Fruit fly (Drosophila melanogaster): ENCODE measurements around the gene promL.
A peak's percentile ranks its signal among the peaks of the same experiment; 100 is the strongest.

Gene promL

DNA sequence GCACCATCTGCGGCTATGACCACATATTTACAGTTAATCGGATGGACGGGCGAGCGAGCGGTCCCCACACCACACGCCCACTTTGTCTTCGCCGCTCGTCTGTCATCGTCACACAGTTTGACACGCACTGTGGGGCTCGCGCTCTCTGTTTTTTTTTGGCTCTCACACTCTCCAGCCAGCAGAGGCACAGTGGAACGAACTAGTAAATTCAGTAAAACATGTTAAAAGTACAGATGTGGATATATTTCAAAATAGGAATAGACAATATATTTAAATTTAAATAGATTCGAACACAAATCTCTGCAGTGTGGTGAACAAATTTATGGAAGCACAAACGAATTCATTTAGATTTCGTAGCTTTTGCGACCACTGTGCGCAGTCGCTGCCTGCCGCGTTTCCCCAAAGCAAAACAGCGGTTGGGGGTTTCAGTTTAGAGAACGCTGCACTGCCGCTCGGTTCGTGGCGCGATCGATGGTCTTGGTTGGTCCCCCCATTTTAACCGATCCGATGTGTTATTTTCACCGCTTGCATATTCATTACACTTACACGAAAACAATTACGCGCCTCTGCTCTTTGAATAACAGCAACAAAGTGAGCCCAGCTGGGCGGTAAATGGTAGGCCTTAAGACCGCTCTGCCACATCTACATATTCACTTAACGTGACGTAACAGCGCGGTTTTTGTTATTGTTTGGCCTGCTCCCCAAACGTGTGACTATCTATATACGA, 46.2 kb downstream of the promL start (continued):
- TF ChIP-seq lola (GFP tag; optimal IDR thresholded peaks at IDR 0.05) (no peak), Hnf4 (GFP tag; optimal IDR thresholded peaks at IDR 0.05) (peak; percentile 98), CrebA (GFP tag; optimal IDR thresholded peaks at IDR 0.05; ENCODE audit: borderline replicate concordance) (peak; percentile 97), brk (GFP tag; optimal IDR thresholded peaks at IDR 0.05) (peak; percentile 98), br (GFP tag; optimal IDR thresholded peaks at IDR 0.05) (peak; percentile 99), HLH106 (tag; optimal IDR thresholded peaks at IDR 0.05) (peak; percentile 97)

DNA sequence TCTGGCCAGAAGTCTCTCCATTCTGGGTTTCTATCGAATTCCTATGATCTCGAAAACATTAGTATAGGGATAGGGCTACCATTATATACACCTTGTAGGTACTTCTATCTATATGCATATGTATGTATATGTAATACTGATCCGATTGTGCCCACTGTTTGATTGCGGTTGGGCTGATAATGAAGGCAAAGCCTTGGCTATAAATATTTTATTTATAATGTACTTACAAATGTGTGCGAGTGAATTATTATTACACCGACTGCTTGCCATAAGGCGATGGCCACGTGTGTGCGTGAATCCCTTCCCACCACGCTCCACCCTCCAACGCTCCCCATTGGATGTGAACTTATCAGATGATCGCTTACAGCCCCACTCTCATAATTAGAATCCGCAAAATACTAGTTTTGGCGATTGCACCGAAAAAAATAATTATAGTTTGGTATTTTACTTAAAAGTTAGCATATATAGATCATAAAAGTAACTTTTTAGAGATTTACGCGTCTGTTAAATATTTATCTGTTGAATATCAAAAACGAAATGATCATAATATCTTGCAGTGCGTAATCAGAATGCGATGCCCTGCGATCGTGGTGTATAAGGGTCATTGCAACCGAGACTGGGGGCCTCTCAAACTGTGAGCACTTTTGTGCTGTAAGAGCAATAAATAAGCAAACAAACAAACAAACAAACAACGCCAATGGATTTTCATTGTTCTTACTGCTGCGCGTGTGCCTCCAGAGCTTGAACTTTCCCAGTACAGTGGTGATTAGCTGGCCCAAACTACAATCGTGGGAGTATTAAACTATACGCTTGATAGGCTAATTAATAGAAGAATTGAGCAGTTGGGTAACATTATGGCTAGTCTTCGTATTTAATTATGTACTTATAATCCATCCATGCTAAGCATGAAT, 47.2 kb downstream of the promL start:
- no peak for TF ChIP-seq br (GFP tag; optimal IDR thresholded peaks at IDR 0.05)
- TF ChIP-seq sv (GFP tag; optimal IDR thresholded peaks at IDR 0.05): no peak
- no peak for TF ChIP-seq tai (GFP tag; optimal IDR thresholded peaks at IDR 0.05)
- TF ChIP-seq pan (optimal IDR thresholded peaks at IDR 0.05): no peak
- peak; percentile 2 for TF ChIP-seq h (GFP tag; optimal IDR thresholded peaks at IDR 0.05)
- TF ChIP-seq dmrt93B (GFP tag; optimal IDR thresholded peaks at IDR 0.05): peak; percentile 27
- no peak for TF ChIP-seq dl (GFP tag; optimal IDR thresholded peaks at IDR 0.05; ENCODE audit: insufficient read depth in 1 of 2, partially characterized antibody in 2 of 2)
- no peak for TF ChIP-seq dsf (GFP tag; optimal IDR thresholded peaks at IDR 0.05; ENCODE audit: borderline replicate concordance)
- peak; percentile 16 for TF ChIP-seq HLH106 (tag; optimal IDR thresholded peaks at IDR 0.05)
- TF ChIP-seq Hnf4 (GFP tag; optimal IDR thresholded peaks at IDR 0.05): no peak
- peak; percentile 32 for TF ChIP-seq Hr83 (GFP tag; optimal IDR thresholded peaks at IDR 0.05; ENCODE audit: poor library complexity, severe bottlenecking)
- no peak for TF ChIP-seq Mio (GFP tag; optimal IDR thresholded peaks at IDR 0.05)

DNA sequence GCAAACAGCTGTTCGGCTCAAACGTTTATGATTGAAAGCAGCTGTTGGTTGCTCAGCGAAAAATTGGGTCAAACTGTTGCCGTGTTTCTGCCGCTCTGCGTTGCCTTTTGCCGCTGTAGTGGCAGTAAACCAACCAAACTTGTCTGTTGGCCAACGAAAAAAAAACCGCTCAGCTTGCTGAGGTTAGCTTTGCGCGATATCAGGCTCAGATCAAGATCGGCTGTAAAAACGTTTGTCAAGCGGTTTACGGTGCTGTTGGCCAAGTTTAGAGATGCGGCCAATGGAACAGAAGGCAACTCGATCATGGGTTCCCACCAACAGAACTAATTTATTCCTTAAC, 48.4 kb downstream of the promL start:
- TF ChIP-seq Dfd (GFP tag; optimal IDR thresholded peaks at IDR 0.05) (no peak), fru (GFP tag; optimal IDR thresholded peaks at IDR 0.05) (no peak), dl (GFP tag; optimal IDR thresholded peaks at IDR 0.05; ENCODE audit: insufficient read depth in 1 of 2, partially characterized antibody in 2 of 2) (no peak), Sp1 (GFP tag; optimal IDR thresholded peaks at IDR 0.05) (no peak)

DNA sequence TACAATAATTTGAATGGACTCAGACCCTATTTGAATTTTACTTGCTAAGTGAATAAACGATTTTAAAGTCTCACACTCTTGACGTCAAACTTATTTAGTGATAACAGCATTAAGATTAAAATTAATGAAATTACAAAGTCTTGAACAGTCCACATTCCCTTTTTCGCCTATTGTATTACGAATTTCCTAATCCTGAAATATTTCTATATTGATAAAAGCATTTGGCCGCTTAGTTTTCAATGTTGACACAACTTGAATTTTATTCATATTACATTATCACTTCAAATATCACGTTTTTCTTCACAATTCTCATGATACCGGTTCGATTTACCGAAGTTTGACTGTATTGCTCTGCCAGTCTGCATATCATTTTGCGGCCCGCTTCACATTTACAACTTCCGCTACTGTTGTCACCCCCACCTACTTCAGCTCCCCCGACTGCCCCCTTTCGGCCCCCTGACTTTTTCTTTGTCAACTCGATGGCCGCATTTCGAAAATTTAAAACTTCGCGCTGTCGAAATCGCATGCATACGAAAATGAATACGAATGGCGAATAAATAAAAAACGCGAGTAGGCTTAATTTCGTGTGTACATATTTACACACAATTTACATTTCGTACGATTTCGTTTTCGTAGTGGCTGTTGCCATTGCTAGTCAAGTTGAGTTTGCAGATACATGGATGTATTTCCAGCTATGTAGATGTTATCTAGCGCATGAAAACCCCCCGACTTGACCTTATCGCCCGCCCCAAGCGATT, 48.9 kb downstream of the promL start:
- TF ChIP-seq psq (GFP tag; optimal IDR thresholded peaks at IDR 0.05) (peak; percentile 9), sv (GFP tag; optimal IDR thresholded peaks at IDR 0.05) (no peak), ey (GFP tag; optimal IDR thresholded peaks at IDR 0.05) (peak; percentile 31), HLH106 (tag; optimal IDR thresholded peaks at IDR 0.05) (peak; percentile 46), h (GFP tag; optimal IDR thresholded peaks at IDR 0.05) (peak; percentile 41), OdsH (GFP tag; optimal IDR thresholded peaks at IDR 0.05) (peak; percentile 32), jim (GFP tag; optimal IDR thresholded peaks at IDR 0.05) (no peak), Dif (GFP tag; optimal IDR thresholded peaks at IDR 0.05; ENCODE audit: partially characterized antibody) (no peak), Rel (GFP tag; optimal IDR thresholded peaks at IDR 0.05) (no peak), Rel (tag; optimal IDR thresholded peaks at IDR 0.05) (peak; percentile 85), lola (GFP tag; optimal IDR thresholded peaks at IDR 0.05) (no peak), br (GFP tag; optimal IDR thresholded peaks at IDR 0.05) (peak; percentile 45), foxo (GFP tag; optimal IDR thresholded peaks at IDR 0.05) (peak in 1 of 2 experiments; percentile 15), CG9705 (GFP tag; optimal IDR thresholded peaks at IDR 0.05) (peak; percentile 11), rgr (GFP tag; optimal IDR thresholded peaks at IDR 0.05) (peak; percentile 39), Sp1 (GFP tag; optimal IDR thresholded peaks at IDR 0.05) (peak; percentile 20), fru (GFP tag; optimal IDR thresholded peaks at IDR 0.05) (peak; percentile 17), brk (GFP tag; optimal IDR thresholded peaks at IDR 0.05) (peak; percentile 31), dmrt93B (GFP tag; optimal IDR thresholded peaks at IDR 0.05) (peak; percentile 16), Hr83 (GFP tag; optimal IDR thresholded peaks at IDR 0.05; ENCODE audit: poor library complexity, severe bottlenecking) (peak; percentile 40)

All from whole organism, wandering third instar larva.